Fruit fly (Drosophila melanogaster) whole organism, embryonic: ENCODE results near the gene Mocs1.
A peak's percentile ranks its signal among the peaks of the same experiment; 100 is the strongest.

ENCODE experiments used
- Aef1 ChIP-seq: fragments of 200-800 bp; sonication (Bioruptor generic); IDR thresholded peaks from 3 replicates; pipeline ENCODE4 v1.3.6; 2022; ENCODE audit warnings: missing biosample characterization, missing genetic modification characterization
- C15 ChIP-seq: fragments of 200-800 bp; sonication (Bioruptor generic); IDR thresholded peaks from 3 replicates; pipeline ENCODE4 v1.3.6; 2022; ENCODE audit warnings: missing biosample characterization, missing genetic modification characterization
- CG10267 ChIP-seq: fragments of 200-800 bp; sonication (Bioruptor generic); optimal IDR thresholded peaks from 2 replicates; lab custom pipeline; 2018; ENCODE audit warnings: missing biosample characterization, mild to moderate bottlenecking, missing genetic modification characterization, moderate library complexity
- CG10565 ChIP-seq: fragments of 200-800 bp; sonication (Bioruptor generic); optimal IDR thresholded peaks from 3 replicates; lab custom pipeline; 2016; ENCODE audit warnings: missing biosample characterization, mild to moderate bottlenecking, missing genetic modification characterization
- CG11504 ChIP-seq: fragments of 200-800 bp; sonication (Bioruptor generic); optimal IDR thresholded peaks from 3 replicates; lab custom pipeline; 2019; ENCODE audit warnings: missing biosample characterization, mild to moderate bottlenecking, missing genetic modification characterization, moderate library complexity
- CG13123 ChIP-seq: fragments of 200-800 bp; sonication (Bioruptor generic); optimal IDR thresholded peaks from 2 replicates; lab custom pipeline; 2016; ENCODE audit warnings: missing biosample characterization, missing genetic modification characterization
- CG13287 ChIP-seq: fragments of 200-800 bp; sonication (Bioruptor generic); IDR thresholded peaks from 2 replicates; pipeline ENCODE4 v1.3.6; 2022; ENCODE audit warnings: missing biosample characterization, missing genetic modification characterization; ENCODE audit not compliant: partially characterized antibody
- CG15011 ChIP-seq: fragments of 200-800 bp; sonication (Bioruptor generic); optimal IDR thresholded peaks from 3 replicates; lab custom pipeline; 2018; ENCODE audit warnings: missing biosample characterization, mild to moderate bottlenecking, missing genetic modification characterization
- CG1647 ChIP-seq: fragments of 200-800 bp; sonication (Bioruptor generic); optimal IDR thresholded peaks from 3 replicates; lab custom pipeline; 2016; ENCODE audit warnings: missing biosample characterization, missing genetic modification characterization
- CG17802 ChIP-seq: fragments of 200-800 bp; sonication (Bioruptor generic); optimal IDR thresholded peaks from 2 replicates; lab custom pipeline; 2018; ENCODE audit warnings: missing biosample characterization, mild to moderate bottlenecking, missing genetic modification characterization, moderate library complexity
- CG2678 ChIP-seq: fragments of 200-800 bp; sonication (Bioruptor generic); optimal IDR thresholded peaks from 3 replicates; lab custom pipeline; 2019; ENCODE audit warnings: missing biosample characterization, mild to moderate bottlenecking, missing genetic modification characterization, moderate library complexity
- CG30020 ChIP-seq: fragments of 200-800 bp; optimal IDR thresholded peaks from 2 replicates; lab custom pipeline; 2019; ENCODE audit warnings: missing biosample characterization, mild to moderate bottlenecking, missing genetic modification characterization, moderate library complexity
- CG31441 ChIP-seq: fragments of 200-800 bp; sonication (Bioruptor generic); IDR thresholded peaks from 2 replicates; pipeline ENCODE4 v1.3.6; 2022; ENCODE audit warnings: missing biosample characterization, missing genetic modification characterization
- CG3163 ChIP-seq: fragments of 200-800 bp; sonication (Bioruptor generic); optimal IDR thresholded peaks from 3 replicates; lab custom pipeline; 2016; ENCODE audit warnings: missing biosample characterization, missing genetic modification characterization
- CG32532 ChIP-seq: fragments of 200-800 bp; sonication (Bioruptor generic); IDR thresholded peaks from 2 replicates; pipeline ENCODE4 v1.3.6; 2022; ENCODE audit warnings: missing biosample characterization, missing genetic modification characterization
- CG33213 ChIP-seq: fragments of 200-800 bp; sonication (Bioruptor generic); optimal IDR thresholded peaks from 3 replicates; lab custom pipeline; 2016; ENCODE audit warnings: missing biosample characterization, missing genetic modification characterization
- CG3838 ChIP-seq: fragments of 200-800 bp; sonication (Bioruptor generic); optimal IDR thresholded peaks from 3 replicates; lab custom pipeline; 2016; ENCODE audit warnings: missing biosample characterization, missing genetic modification characterization
- CG4360 ChIP-seq: fragments of 200-800 bp; sonication (Bioruptor generic); IDR thresholded peaks from 2 replicates; pipeline ENCODE4 v1.3.6; 2022; ENCODE audit warnings: missing biosample characterization, missing genetic modification characterization
- CG4854 ChIP-seq: fragments of 200-800 bp; sonication (Bioruptor generic); optimal IDR thresholded peaks from 2 replicates; lab custom pipeline; 2016; ENCODE audit warnings: missing biosample characterization, missing genetic modification characterization, inconsistent platforms
- CG5953 ChIP-seq: fragments of 200-800 bp; sonication (Bioruptor generic); IDR thresholded peaks from 2 replicates; pipeline ENCODE4 v1.3.6; 2022; ENCODE audit warnings: missing biosample characterization, missing genetic modification characterization
- CG6175 ChIP-seq: fragments of 200-800 bp; sonication (Bioruptor generic); IDR thresholded peaks from 3 replicates; pipeline ENCODE4 v1.3.6; 2022; ENCODE audit warnings: missing biosample characterization, missing genetic modification characterization
- CG6813 ChIP-seq: fragments of 200-800 bp; sonication (Bioruptor generic); optimal IDR thresholded peaks from 2 replicates; lab custom pipeline; 2017; ENCODE audit warnings: missing biosample characterization, missing genetic modification characterization, mild to moderate bottlenecking, moderate library complexity, missing genetic modification reagents
- CG8089 ChIP-seq: fragments of 200-800 bp; sonication (Bioruptor generic); optimal IDR thresholded peaks from 3 replicates; lab custom pipeline; 2016; ENCODE audit warnings: missing biosample characterization, missing genetic modification characterization
- CkIIα-i1 ChIP-seq: fragments of 200-800 bp; sonication (Bioruptor generic); IDR thresholded peaks from 2 replicates; pipeline ENCODE4 v1.3.6; 2022; ENCODE audit warnings: missing biosample characterization, missing genetic modification characterization
- CoRest ChIP-seq: fragments of 200-800 bp; sonication (Bioruptor generic); optimal IDR thresholded peaks from 3 replicates; lab custom pipeline; 2018; ENCODE audit warnings: missing biosample characterization, mild to moderate bottlenecking, missing genetic modification characterization, moderate library complexity
- Fer3 ChIP-seq: fragments of 200-800 bp; sonication (Bioruptor generic); optimal IDR thresholded peaks from 2 replicates; lab custom pipeline; 2018; ENCODE audit warnings: missing biosample characterization, mild to moderate bottlenecking, missing genetic modification characterization, moderate library complexity
- HLH54F ChIP-seq: fragments of 200-800 bp; sonication (Bioruptor generic); optimal IDR thresholded peaks from 3 replicates; lab custom pipeline; 2016; ENCODE audit warnings: missing biosample characterization, missing genetic modification characterization
- Mad ChIP-seq: fragments of 200-800 bp; sonication (Bioruptor generic); optimal IDR thresholded peaks from 2 replicates; lab custom pipeline; 2016; ENCODE audit warnings: missing biosample characterization, missing genetic modification characterization
- NFAT ChIP-seq: fragments of 200-800 bp; sonication (Bioruptor generic); IDR thresholded peaks from 2 replicates; pipeline ENCODE4 v1.3.6; 2022; ENCODE audit warnings: missing biosample characterization, missing genetic modification characterization
- Neu2 ChIP-seq: fragments of 200-800 bp; sonication (Bioruptor generic); optimal IDR thresholded peaks from 3 replicates; lab custom pipeline; 2016; ENCODE audit warnings: missing biosample characterization, missing genetic modification characterization, borderline replicate concordance
- Sin3A ChIP-seq: fragments of >200 bp; optimal IDR thresholded peaks from 2 replicates; lab custom pipeline; 2018
- Stat92E ChIP-seq, 3 experiments: fragments of >200 bp in 2 of 3; fragments of 200-800 bp in 1 of 3; sonication (Bioruptor generic) in 1 of 3; optimal IDR thresholded peaks; 2 replicates each; lab custom pipeline; 2017 to 2019; ENCODE audit warnings: missing biosample characterization in 3 of 3, missing genetic modification characterization in 3 of 3, mild to moderate bottlenecking in 1 of 3, moderate library complexity in 1 of 3
- Trl ChIP-seq, 3 experiments: fragments of >200 bp in 2 of 3; fragments of 200-800 bp in 1 of 3; sonication (Bioruptor generic) in 1 of 3; optimal IDR thresholded peaks; 2 replicates in 1 of 3; 3 replicates in 2 of 3; lab custom pipeline; 2016 to 2017; ENCODE audit warnings: missing biosample characterization in 1 of 3, missing genetic modification characterization in 1 of 3
- Usf ChIP-seq: fragments of 200-800 bp; sonication (Bioruptor generic); optimal IDR thresholded peaks from 2 replicates; lab custom pipeline; 2017; ENCODE audit warnings: missing genotype, missing biosample characterization, missing genetic modification characterization
- al ChIP-seq: fragments of 200-800 bp; sonication (Bioruptor generic); IDR thresholded peaks from 2 replicates; pipeline ENCODE4 v1.3.6; 2022; ENCODE audit warnings: missing biosample characterization, missing genetic modification characterization
- bigmax ChIP-seq: fragments of 200-800 bp; sonication (Bioruptor generic); optimal IDR thresholded peaks from 2 replicates; lab custom pipeline; 2018; ENCODE audit warnings: missing biosample characterization, mild to moderate bottlenecking, missing genetic modification characterization
- cg ChIP-seq: fragments of 200-800 bp; sonication (Bioruptor generic); optimal IDR thresholded peaks from 3 replicates; lab custom pipeline; 2019; ENCODE audit warnings: missing biosample characterization, mild to moderate bottlenecking, missing genetic modification characterization, moderate library complexity
- crol ChIP-seq: fragments of 200-800 bp; sonication (Bioruptor generic); IDR thresholded peaks from 2 replicates; pipeline ENCODE4 v1.3.6; 2022; ENCODE audit warnings: missing biosample characterization, missing genetic modification characterization
- exex ChIP-seq: fragments of 200-800 bp; sonication (Bioruptor generic); optimal IDR thresholded peaks from 4 replicates; lab custom pipeline; 2018; ENCODE audit warnings: missing biosample characterization, mild to moderate bottlenecking, missing genetic modification characterization, moderate library complexity
- gem ChIP-seq: fragments of 200-800 bp; sonication (Bioruptor generic); optimal IDR thresholded peaks from 2 replicates; lab custom pipeline; 2019; ENCODE audit warnings: missing biosample characterization, mild to moderate bottlenecking, missing genetic modification characterization, moderate library complexity
- kah ChIP-seq: fragments of 200-800 bp; sonication (Bioruptor generic); optimal IDR thresholded peaks from 2 replicates; lab custom pipeline; 2018; ENCODE audit warnings: missing biosample characterization, mild to moderate bottlenecking, missing genetic modification characterization
- mirr ChIP-seq: fragments of 200-800 bp; sonication (Bioruptor generic); optimal IDR thresholded peaks from 3 replicates; lab custom pipeline; 2018; ENCODE audit warnings: missing biosample characterization, mild to moderate bottlenecking, missing genetic modification characterization
- pnt ChIP-seq: fragments of 200-800 bp; sonication (Bioruptor generic); optimal IDR thresholded peaks from 3 replicates; lab custom pipeline; 2016; ENCODE audit warnings: missing biosample characterization, missing genetic modification characterization
- salm ChIP-seq: fragments of 200-800 bp; sonication (Bioruptor generic); optimal IDR thresholded peaks from 2 replicates; lab custom pipeline; 2018; ENCODE audit warnings: missing biosample characterization, mild to moderate bottlenecking, missing genetic modification characterization
- sc ChIP-seq, 3 experiments: fragments of >200 bp in 2 of 3; fragments of 200-800 bp in 1 of 3; sonication (Bioruptor generic) in 1 of 3; optimal IDR thresholded peaks; 2 replicates in 2 of 3; 3 replicates in 1 of 3; lab custom pipeline; 2017; ENCODE audit warnings: mild to moderate bottlenecking in 1 of 3, missing biosample characterization in 1 of 3, missing genetic modification characterization in 1 of 3, missing genetic modification reagents in 1 of 3
- scrt ChIP-seq: fragments of 200-800 bp; sonication (Bioruptor generic); optimal IDR thresholded peaks from 2 replicates; lab custom pipeline; 2018; ENCODE audit warnings: missing biosample characterization, mild to moderate bottlenecking, missing genetic modification characterization, moderate library complexity
- sqz ChIP-seq: fragments of 200-800 bp; sonication (Bioruptor generic); optimal IDR thresholded peaks from 3 replicates; lab custom pipeline; 2018; ENCODE audit warnings: missing biosample characterization, mild to moderate bottlenecking, missing genetic modification characterization
- sug ChIP-seq: fragments of 200-800 bp; optimal IDR thresholded peaks from 2 replicates; lab custom pipeline; 2019; ENCODE audit warnings: missing biosample characterization, mild to moderate bottlenecking, missing genetic modification characterization, moderate library complexity
- vfl ChIP-seq: fragments of 200-800 bp; sonication (Bioruptor generic); optimal IDR thresholded peaks from 2 replicates; lab custom pipeline; 2016; ENCODE audit warnings: missing biosample characterization, missing genetic modification characterization
- zfh1 ChIP-seq: fragments of 200-800 bp; sonication (Bioruptor generic); IDR thresholded peaks from 3 replicates; pipeline ENCODE4 v1.3.6; 2022; ENCODE audit warnings: missing biosample characterization, missing genetic modification characterization

Gene Mocs1

dm6 chr3L:11047877-11048276, 22.4 kb upstream of the Mocs1 start (continued):
- TF ChIP-seq exex (tag; lab: Kevin White, UChicago) = no peak
- peak; percentile 55; the same call in 1 of the 2 replicates for TF ChIP-seq CG13287 (GFP tag; lab: Robert Waterston, UW)
- peak; percentile 95 for TF ChIP-seq NFAT (GFP tag; lab: Robert Waterston, UW)
- no peak for TF ChIP-seq Neu2 (GFP tag; lab: Kevin White, UChicago)
- TF ChIP-seq CG3163 (GFP tag; lab: Kevin White, UChicago) = peak; percentile 64
- TF ChIP-seq sug (tag; lab: Kevin White, UChicago) = peak; percentile 61
- TF ChIP-seq sc (optimal IDR thresholded peaks at IDR 0.05; lab: Kevin White, UChicago) = no peak
- peak; percentile 63 for TF ChIP-seq sc (GFP tag; optimal IDR thresholded peaks at IDR 0.05; lab: Kevin White, UChicago)
- no peak for TF ChIP-seq bigmax
- peak; percentile 92 for TF ChIP-seq CG32532
- TF ChIP-seq C15 (GFP tag; lab: Robert Waterston, UW) = no peak
- TF ChIP-seq gem (tag; lab: Kevin White, UChicago) = peak; percentile 62
- no peak for TF ChIP-seq Sin3A
- TF ChIP-seq pnt (GFP tag; lab: Kevin White, UChicago) = peak; percentile 76
- peak; percentile 4 for TF ChIP-seq scrt (GFP tag; lab: Kevin White, UChicago)
- peak; percentile 53 for TF ChIP-seq Aef1
- no peak for TF ChIP-seq salm (tag; lab: Kevin White, UChicago)
- TF ChIP-seq Stat92E (GFP tag; optimal IDR thresholded peaks at IDR 0.05; lab: Kevin White, UChicago) = no peak
- 0 out of 3 replicates have a peak, but pooled peaks have one; percentile 64 for TF ChIP-seq CG6175 (GFP tag; lab: Robert Waterston, UW)
- no peak for TF ChIP-seq cg (GFP tag; lab: Kevin White, UChicago)
- TF ChIP-seq zfh1 (GFP tag; lab: Robert Waterston, UW) = peak; percentile 84
- no peak for TF ChIP-seq Trl (optimal IDR thresholded peaks at IDR 0.05; lab: Kevin White, UChicago)
- peak; percentile 82 for TF ChIP-seq Trl (GFP tag; optimal IDR thresholded peaks at IDR 0.05; lab: Kevin White, UChicago)
- peak; percentile 63 for TF ChIP-seq CG6813
- TF ChIP-seq CG17802 = peak; percentile 42
- TF ChIP-seq CG10267 (tag; lab: Kevin White, UChicago) = peak; percentile 57
- TF ChIP-seq CG33213 (GFP tag; lab: Kevin White, UChicago) = peak; percentile 85
- TF ChIP-seq CG30020 (tag; lab: Kevin White, UChicago) = no peak
- peak; percentile 64 for TF ChIP-seq CG4854 (GFP tag; lab: Kevin White, UChicago)
- peak; percentile 68 for TF ChIP-seq sqz (GFP tag; lab: Kevin White, UChicago)
- peak; percentile 42 for TF ChIP-seq kah
- TF ChIP-seq CG11504 (tag; lab: Kevin White, UChicago) = peak; percentile 74
- peak; percentile 79 for TF ChIP-seq CG5953 (GFP tag; lab: Robert Waterston, UW)
- peak; percentile 32 for TF ChIP-seq vfl (GFP tag; lab: Kevin White, UChicago)
- peak; percentile 54 for TF ChIP-seq CG1647 (GFP tag; lab: Kevin White, UChicago)
- TF ChIP-seq CG2678 (tag; lab: Kevin White, UChicago) = peak; percentile 54
- no peak for TF ChIP-seq CG13123 (GFP tag; lab: Kevin White, UChicago)
- peak; percentile 69 for TF ChIP-seq CoRest
- TF ChIP-seq CG10565 = no peak
- no peak; the same call in 1 of the 2 replicates for TF ChIP-seq CG4360 (GFP tag; lab: Robert Waterston, UW)
- TF ChIP-seq CG31441 = peak; percentile 44; the same call in 1 of the 2 replicates
- peak; percentile 79 for TF ChIP-seq Mad (GFP tag; lab: Kevin White, UChicago)
- TF ChIP-seq crol = no peak; the same call in 1 of the 2 replicates
- peak; percentile 44 for TF ChIP-seq HLH54F
- TF ChIP-seq al (GFP tag; lab: Robert Waterston, UW) = no peak
- TF ChIP-seq CkIIα-i1 (GFP tag; lab: Robert Waterston, UW) = no peak
- peak; percentile 91 for TF ChIP-seq CG8089 (GFP tag; lab: Kevin White, UChicago)
- peak; percentile 12 for TF ChIP-seq CG3838 (GFP tag; lab: Kevin White, UChicago)
- peak; percentile 16 for TF ChIP-seq CG15011 (GFP tag; lab: Kevin White, UChicago)
- peak; percentile 74 for TF ChIP-seq mirr (GFP tag; lab: Kevin White, UChicago)
- peak; percentile 64 for TF ChIP-seq Fer3 (tag; lab: Kevin White, UChicago)
- TF ChIP-seq Usf (GFP tag; lab: Kevin White, UChicago) = peak; percentile 25
